Fruit fly (Drosophila melanogaster) whole organism, embryonic: ENCODE measurements around the gene Tep4.

Source experiments
- Atf6 ChIP-seq: fragments of 200-800 bp; sonication (Bioruptor generic); IDR thresholded peaks from 2 replicates; pipeline ENCODE4 v1.3.6; 2022; ENCODE audit warnings: missing biosample characterization, missing genetic modification characterization
- Bgb ChIP-seq: fragments of 200-800 bp; sonication (Bioruptor generic); IDR thresholded peaks from 2 replicates; pipeline ENCODE4 v1.3.6; 2022; ENCODE audit warnings: missing biosample characterization, missing genetic modification characterization; ENCODE audit not compliant: partially characterized antibody
- CG10654 ChIP-seq: fragments of 200-800 bp; sonication (Bioruptor generic); optimal IDR thresholded peaks from 2 replicates; lab custom pipeline; 2016; ENCODE audit warnings: missing biosample characterization, missing genetic modification characterization
- CG11093 ChIP-seq: fragments of 200-800 bp; sonication (Bioruptor generic); IDR thresholded peaks from 3 replicates; pipeline ENCODE4 v1.3.6; 2022; ENCODE audit warnings: missing biosample characterization, missing genetic modification characterization
- CG13287 ChIP-seq: fragments of 200-800 bp; sonication (Bioruptor generic); IDR thresholded peaks from 2 replicates; pipeline ENCODE4 v1.3.6; 2022; ENCODE audit warnings: missing biosample characterization, missing genetic modification characterization; ENCODE audit not compliant: partially characterized antibody
- CG13296 ChIP-seq: fragments of 200-800 bp; sonication (Bioruptor generic); optimal IDR thresholded peaks from 3 replicates; lab custom pipeline; 2018; ENCODE audit warnings: missing biosample characterization, mild to moderate bottlenecking, missing genetic modification characterization
- CG1602 ChIP-seq: fragments of 200-800 bp; sonication (Bioruptor generic); optimal IDR thresholded peaks from 3 replicates; lab custom pipeline; 2016; ENCODE audit warnings: missing biosample characterization, missing genetic modification characterization
- CG1603 ChIP-seq: fragments of 200-800 bp; sonication (Bioruptor generic); optimal IDR thresholded peaks from 2 replicates; lab custom pipeline; 2019; ENCODE audit warnings: missing biosample characterization, mild to moderate bottlenecking, missing genetic modification characterization, moderate library complexity
- CG2120 ChIP-seq: fragments of 200-800 bp; sonication (Bioruptor generic); optimal IDR thresholded peaks from 3 replicates; lab custom pipeline; 2016; ENCODE audit warnings: missing biosample characterization, missing genetic modification characterization
- CG30020 ChIP-seq: fragments of 200-800 bp; optimal IDR thresholded peaks from 2 replicates; lab custom pipeline; 2019; ENCODE audit warnings: missing biosample characterization, mild to moderate bottlenecking, missing genetic modification characterization, moderate library complexity
- CG31388 ChIP-seq: fragments of 200-800 bp; sonication (Bioruptor generic); optimal IDR thresholded peaks from 2 replicates; lab custom pipeline; 2016; ENCODE audit warnings: missing biosample characterization, missing genetic modification characterization
- CG32772 ChIP-seq: fragments of 200-800 bp; sonication (Bioruptor generic); IDR thresholded peaks from 2 replicates; pipeline ENCODE4 v1.3.6; 2022; ENCODE audit warnings: missing biosample characterization, missing genetic modification characterization
- CG34422 ChIP-seq: fragments of 200-800 bp; sonication (Bioruptor generic); IDR thresholded peaks from 3 replicates; pipeline ENCODE4 v1.3.6; 2022; ENCODE audit warnings: missing biosample characterization, missing genetic modification characterization
- CG4854 ChIP-seq: fragments of 200-800 bp; sonication (Bioruptor generic); optimal IDR thresholded peaks from 2 replicates; lab custom pipeline; 2016; ENCODE audit warnings: missing biosample characterization, missing genetic modification characterization, inconsistent platforms
- CG7271 ChIP-seq: fragments of 200-800 bp; sonication (Bioruptor generic); optimal IDR thresholded peaks from 2 replicates; lab custom pipeline; 2018; ENCODE audit warnings: missing biosample characterization, mild to moderate bottlenecking, missing genetic modification characterization, moderate library complexity
- CG7745 ChIP-seq: fragments of 200-800 bp; sonication (Bioruptor generic); optimal IDR thresholded peaks from 2 replicates; lab custom pipeline; 2018; ENCODE audit warnings: missing biosample characterization, mild to moderate bottlenecking, missing genetic modification characterization, moderate library complexity
- CG7839 ChIP-seq: fragments of 200-800 bp; sonication (Bioruptor generic); optimal IDR thresholded peaks from 3 replicates; lab custom pipeline; 2018; ENCODE audit warnings: missing biosample characterization, mild to moderate bottlenecking, missing genetic modification characterization, moderate library complexity
- CG7987 ChIP-seq: fragments of 200-800 bp; sonication (Bioruptor generic); optimal IDR thresholded peaks from 2 replicates; lab custom pipeline; 2018; ENCODE audit warnings: missing biosample characterization, mild to moderate bottlenecking, missing genetic modification characterization, moderate library complexity
- D ChIP-seq, 2 experiments: fragments of 200-800 bp in 1 of 2; fragments of >200 bp in 1 of 2; sonication (Bioruptor generic) in 1 of 2; optimal IDR thresholded peaks; 2 replicates in 1 of 2; 3 replicates in 1 of 2; lab custom pipeline; 2017; ENCODE audit warnings: mild to moderate bottlenecking in 1 of 2, missing biosample characterization in 1 of 2, missing genetic modification characterization in 1 of 2, missing genetic modification reagents in 1 of 2
- Dip2 ChIP-seq: fragments of 200-800 bp; sonication (Bioruptor generic); IDR thresholded peaks from 2 replicates; pipeline ENCODE4 v1.3.6; 2022; ENCODE audit warnings: missing biosample characterization, missing genetic modification characterization
- Elba2 ChIP-seq: fragments of 200-800 bp; sonication (Bioruptor generic); optimal IDR thresholded peaks from 3 replicates; lab custom pipeline; 2016; ENCODE audit warnings: missing biosample characterization, missing genetic modification characterization
- Ets97D ChIP-seq: fragments of 200-800 bp; sonication (Bioruptor generic); optimal IDR thresholded peaks from 3 replicates; lab custom pipeline; 2016; ENCODE audit warnings: missing biosample characterization, missing genetic modification characterization
- Fer2 ChIP-seq: fragments of 200-800 bp; sonication (Bioruptor generic); optimal IDR thresholded peaks from 2 replicates; lab custom pipeline; 2018; ENCODE audit warnings: missing biosample characterization, mild to moderate bottlenecking, missing genetic modification characterization, moderate library complexity
- Fer3 ChIP-seq: fragments of 200-800 bp; sonication (Bioruptor generic); optimal IDR thresholded peaks from 2 replicates; lab custom pipeline; 2018; ENCODE audit warnings: missing biosample characterization, mild to moderate bottlenecking, missing genetic modification characterization, moderate library complexity
- Hey ChIP-seq: fragments of 200-800 bp; sonication (Bioruptor generic); optimal IDR thresholded peaks from 3 replicates; lab custom pipeline; 2018; ENCODE audit warnings: missing biosample characterization, mild to moderate bottlenecking, missing genetic modification characterization
- Hr51 ChIP-seq, 2 experiments: fragments of 200-800 bp; sonication (Bioruptor generic); optimal IDR thresholded peaks; 2 replicates in 1 of 2; 3 replicates in 1 of 2; lab custom pipeline; 2016 to 2018; ENCODE audit warnings: missing biosample characterization in 2 of 2, missing genetic modification characterization in 2 of 2, mild to moderate bottlenecking in 1 of 2, moderate library complexity in 1 of 2
- Kr ChIP-seq: fragments of 200-800 bp; sonication (Bioruptor generic); optimal IDR thresholded peaks from 2 replicates; lab custom pipeline; 2017; ENCODE audit warnings: missing biosample characterization, mild to moderate bottlenecking, missing genetic modification characterization
- MESR4 ChIP-seq: fragments of 200-800 bp; sonication (Bioruptor generic); optimal IDR thresholded peaks from 2 replicates; lab custom pipeline; 2018; ENCODE audit warnings: missing biosample characterization, mild to moderate bottlenecking, missing genetic modification characterization, moderate library complexity
- Mrtf ChIP-seq: fragments of 200-800 bp; sonication (Bioruptor generic); IDR thresholded peaks from 3 replicates; pipeline ENCODE4 v1.3.6; 2022; ENCODE audit warnings: missing biosample characterization, missing genetic modification characterization
- Nf-YA ChIP-seq: fragments of 200-800 bp; sonication (Bioruptor generic); IDR thresholded peaks from 2 replicates; pipeline ENCODE4 v1.3.6; 2022; ENCODE audit warnings: missing biosample characterization, missing genetic modification characterization
- Poxn ChIP-seq: fragments of 200-800 bp; sonication (Bioruptor generic); IDR thresholded peaks from 2 replicates; pipeline ENCODE4 v1.3.6; 2022; ENCODE audit warnings: missing biosample characterization, missing genetic modification characterization
- Sin3A ChIP-seq: fragments of >200 bp; optimal IDR thresholded peaks from 2 replicates; lab custom pipeline; 2018
- Sox102F ChIP-seq: fragments of 200-800 bp; sonication (Bioruptor generic); optimal IDR thresholded peaks from 2 replicates; lab custom pipeline; 2018; ENCODE audit warnings: missing biosample characterization, mild to moderate bottlenecking, missing genetic modification characterization, moderate library complexity
- Stat92E ChIP-seq, 3 experiments: fragments of >200 bp in 2 of 3; fragments of 200-800 bp in 1 of 3; sonication (Bioruptor generic) in 1 of 3; optimal IDR thresholded peaks; 2 replicates each; lab custom pipeline; 2017 to 2019; ENCODE audit warnings: missing biosample characterization in 3 of 3, missing genetic modification characterization in 3 of 3, mild to moderate bottlenecking in 1 of 3, moderate library complexity in 1 of 3
- ap ChIP-seq: fragments of 200-800 bp; sonication (Bioruptor generic); IDR thresholded peaks from 2 replicates; pipeline ENCODE4 v1.3.6; 2022; ENCODE audit warnings: missing biosample characterization, missing genetic modification characterization
- bbx ChIP-seq: fragments of 200-800 bp; sonication (Bioruptor generic); IDR thresholded peaks from 2 replicates; pipeline ENCODE4 v1.3.6; 2022; ENCODE audit warnings: missing biosample characterization, missing genetic modification characterization; ENCODE audit not compliant: partially characterized antibody
- crol ChIP-seq: fragments of 200-800 bp; sonication (Bioruptor generic); IDR thresholded peaks from 2 replicates; pipeline ENCODE4 v1.3.6; 2022; ENCODE audit warnings: missing biosample characterization, missing genetic modification characterization
- esg ChIP-seq: fragments of 200-800 bp; sonication (Bioruptor generic); conservative IDR thresholded peaks from 2 replicates; pipeline ENCODE4 v1.3.6; 2022; ENCODE audit warnings: missing biosample characterization, missing genetic modification characterization
- exex ChIP-seq: fragments of 200-800 bp; sonication (Bioruptor generic); optimal IDR thresholded peaks from 4 replicates; lab custom pipeline; 2018; ENCODE audit warnings: missing biosample characterization, mild to moderate bottlenecking, missing genetic modification characterization, moderate library complexity
- fd64A ChIP-seq: fragments of 200-800 bp; sonication (Bioruptor generic); optimal IDR thresholded peaks from 3 replicates; lab custom pipeline; 2018; ENCODE audit warnings: missing biosample characterization, mild to moderate bottlenecking, missing genetic modification characterization
- gro ChIP-seq: fragments of 200-800 bp; sonication (Bioruptor generic); optimal IDR thresholded peaks from 2 replicates; lab custom pipeline; 2016; ENCODE audit warnings: missing biosample characterization, missing genetic modification characterization
- lilli ChIP-seq: fragments of 200-800 bp; sonication (Bioruptor generic); optimal IDR thresholded peaks from 3 replicates; lab custom pipeline; 2016; ENCODE audit warnings: missing biosample characterization, missing genetic modification characterization
- org-1 ChIP-seq: fragments of 200-800 bp; sonication (Bioruptor generic); optimal IDR thresholded peaks from 2 replicates; lab custom pipeline; 2017; ENCODE audit warnings: missing biosample characterization, missing genetic modification characterization
- pzg ChIP-seq: fragments of 200-800 bp; sonication (Bioruptor generic); optimal IDR thresholded peaks from 3 replicates; lab custom pipeline; 2018; ENCODE audit warnings: missing biosample characterization, mild to moderate bottlenecking, missing genetic modification characterization, moderate library complexity
- scrt ChIP-seq: fragments of 200-800 bp; sonication (Bioruptor generic); optimal IDR thresholded peaks from 2 replicates; lab custom pipeline; 2018; ENCODE audit warnings: missing biosample characterization, mild to moderate bottlenecking, missing genetic modification characterization, moderate library complexity
- tll ChIP-seq, 2 experiments: fragments of 200-800 bp in 1 of 2; fragments of >200 bp in 1 of 2; sonication (Bioruptor generic) in 1 of 2; optimal IDR thresholded peaks; 2 replicates each; lab custom pipeline; 2017 to 2019; ENCODE audit warnings: missing biosample characterization in 2 of 2, missing genetic modification characterization in 2 of 2, mild to moderate bottlenecking in 1 of 2, moderate library complexity in 1 of 2
- usp ChIP-seq: fragments of >200 bp; optimal IDR thresholded peaks from 2 replicates; lab custom pipeline; 2017; ENCODE audit warnings: missing biosample characterization, missing genetic modification characterization
- yki ChIP-seq: fragments of >200 bp; optimal IDR thresholded peaks from 3 replicates; lab custom pipeline; 2018

Gene Tep4

dm6 chr2L:19575626-19576298, 27.5 kb downstream of the Tep4 start (continued):
- peak; percentile 89 for TF ChIP-seq scrt (GFP tag; lab: Kevin White, UChicago)
- TF ChIP-seq Stat92E (GFP tag; optimal IDR thresholded peaks at IDR 0.05; lab: Kevin White, UChicago), result no peak
- peak; percentile 96 for TF ChIP-seq CG1602 (GFP tag; lab: Kevin White, UChicago)
- TF ChIP-seq CG34422 (GFP tag; lab: Robert Waterston, UW), result peak; percentile 91
- TF ChIP-seq usp (GFP tag; lab: Kevin White, UChicago), result no peak
- no peak for TF ChIP-seq Sin3A (lab: Kevin White, UChicago)
- peak; percentile 92 for TF ChIP-seq CG32772 (GFP tag; lab: Robert Waterston, UW)
- TF ChIP-seq CG1603, result peak; percentile 94
- peak; percentile 92 for TF ChIP-seq Fer3 (tag; lab: Kevin White, UChicago)
- TF ChIP-seq lilli, result peak; percentile 98
- TF ChIP-seq CG4854 (GFP tag; lab: Kevin White, UChicago), result peak; percentile 93
- peak; percentile 85 for TF ChIP-seq ap (GFP tag; lab: Robert Waterston, UW)
- peak; percentile 60 for TF ChIP-seq yki
- peak; percentile 32; the same call in 1 of the 2 replicates for TF ChIP-seq bbx (GFP tag; lab: Robert Waterston, UW)
- no peak for TF ChIP-seq CG7271 (tag; lab: Kevin White, UChicago)
- peak in 1 of 2 experiments; percentile 28 for TF ChIP-seq tll (GFP tag; optimal IDR thresholded peaks at IDR 0.05; lab: Kevin White, UChicago)
- no peak for TF ChIP-seq MESR4 (GFP tag; lab: Kevin White, UChicago)
- peak; percentile 81 for TF ChIP-seq fd64A (GFP tag; lab: Kevin White, UChicago)
- TF ChIP-seq Hr51 (GFP tag; optimal IDR thresholded peaks at IDR 0.05; lab: Kevin White, UChicago), result peak; percentile 96 to 97
- TF ChIP-seq Sox102F (GFP tag; lab: Kevin White, UChicago), result peak; percentile 97
- TF ChIP-seq exex (tag; lab: Kevin White, UChicago), result peak; percentile 67
- peak; percentile 94 for TF ChIP-seq CG11093 (GFP tag; lab: Robert Waterston, UW)
- peak; percentile 98 for TF ChIP-seq CG2120 (GFP tag; lab: Kevin White, UChicago)
- TF ChIP-seq CG10654, result peak; percentile 96
- peak; percentile 80 for TF ChIP-seq Nf-YA (GFP tag; lab: Robert Waterston, UW)
- peak; percentile 88 for TF ChIP-seq CG31388 (GFP tag; lab: Kevin White, UChicago)
- peak; percentile 98 for TF ChIP-seq CG7839 (tag; lab: Kevin White, UChicago)
- TF ChIP-seq Atf6 (GFP tag; lab: Robert Waterston, UW), result peak; percentile 95
- peak; percentile 71 for TF ChIP-seq Elba2 (GFP tag; lab: Kevin White, UChicago)
- TF ChIP-seq Hey (tag; lab: Kevin White, UChicago), result peak; percentile 63
- TF ChIP-seq gro (GFP tag; lab: Kevin White, UChicago), result peak; percentile 98
- peak; percentile 17 for TF ChIP-seq pzg (GFP tag; lab: Kevin White, UChicago)
- peak; percentile 97 for TF ChIP-seq esg (GFP tag; lab: Robert Waterston, UW)
- peak; percentile 84 for TF ChIP-seq Poxn (GFP tag; lab: Robert Waterston, UW)
- no peak for TF ChIP-seq Kr
- TF ChIP-seq CG13287 (GFP tag; lab: Robert Waterston, UW), result peak; percentile 13; the same call in 1 of the 2 replicates
- TF ChIP-seq org-1 (GFP tag; lab: Kevin White, UChicago), result peak; percentile 97
- peak; percentile 94 for TF ChIP-seq CG13296 (GFP tag; lab: Kevin White, UChicago)
- TF ChIP-seq D (optimal IDR thresholded peaks at IDR 0.05; lab: Kevin White, UChicago), result peak; percentile 69
- TF ChIP-seq D (GFP tag; optimal IDR thresholded peaks at IDR 0.05; lab: Kevin White, UChicago), result peak; percentile 92
- peak; percentile 92 for TF ChIP-seq Mrtf (GFP tag; lab: Robert Waterston, UW)
- TF ChIP-seq crol (GFP tag; lab: Robert Waterston, UW), result peak; percentile 67
- peak; percentile 74 for TF ChIP-seq CG7987 (GFP tag; lab: Kevin White, UChicago)
- TF ChIP-seq Dip2 (GFP tag; lab: Robert Waterston, UW), result peak; percentile 67
- peak; percentile 96 for TF ChIP-seq Ets97D (GFP tag; lab: Kevin White, UChicago)
- TF ChIP-seq CG7745, result no peak
- TF ChIP-seq CG30020 (tag; lab: Kevin White, UChicago), result peak; percentile 86
- no peak; the same call in 1 of the 2 replicates for TF ChIP-seq Bgb
- peak; percentile 83 for TF ChIP-seq Fer2
